Fruit fly (Drosophila melanogaster) whole organism, larva: ENCODE measurements around the gene CG13460.

Source experiments
- noc ChIP-seq: fragments of 200-800 bp; sonication (Bioruptor generic); optimal IDR thresholded peaks from 3 replicates; lab custom pipeline; 2019; ENCODE audit warnings: missing biosample characterization, mild to moderate bottlenecking, missing genetic modification characterization, moderate library complexity

The CG13460 gene

DNA sequence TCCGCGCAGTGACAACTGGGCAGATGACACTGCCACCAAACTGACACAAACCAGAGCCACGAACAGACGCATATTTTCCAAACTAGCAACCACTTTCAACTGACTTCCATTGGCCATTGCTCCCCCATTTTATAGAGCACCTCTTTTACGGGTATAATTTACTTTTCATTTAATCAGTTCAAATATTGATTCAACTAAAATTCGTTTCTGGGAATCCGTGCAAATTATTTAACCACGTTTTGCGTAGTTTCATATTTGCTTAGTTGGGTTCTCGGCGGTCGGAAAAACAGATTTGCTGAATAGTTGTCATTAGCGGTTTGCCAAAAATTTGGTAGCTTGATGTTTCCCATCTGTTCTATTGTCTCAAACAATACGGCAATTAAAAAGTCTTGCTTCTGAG is at the start of gene CG13460:
CG13460 (minus strand) TSS at position 101 of the 400 bp plus-strand sequence.
- no peak for TF ChIP-seq noc

DNA sequence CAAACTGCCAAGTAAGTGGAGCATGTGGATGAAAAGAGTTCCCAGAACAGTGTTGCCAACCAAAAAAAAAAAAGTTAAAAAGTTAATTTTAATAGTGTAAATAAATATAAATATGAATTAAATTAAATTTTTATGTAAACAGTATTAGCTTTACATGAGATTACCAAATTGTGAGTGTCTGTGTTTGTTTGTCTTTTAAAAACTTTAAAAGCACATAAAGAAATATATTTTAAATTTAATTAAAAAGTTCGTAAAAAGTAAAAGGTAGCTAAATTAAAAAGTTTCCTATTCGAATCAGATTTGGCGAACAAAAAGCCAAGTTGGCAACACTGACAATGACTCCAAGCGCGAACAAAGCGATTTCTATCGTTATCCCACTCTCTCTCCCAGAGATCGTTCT is 47.4 kb upstream of the CG13460 start:
- TF ChIP-seq noc = no peak

DNA sequence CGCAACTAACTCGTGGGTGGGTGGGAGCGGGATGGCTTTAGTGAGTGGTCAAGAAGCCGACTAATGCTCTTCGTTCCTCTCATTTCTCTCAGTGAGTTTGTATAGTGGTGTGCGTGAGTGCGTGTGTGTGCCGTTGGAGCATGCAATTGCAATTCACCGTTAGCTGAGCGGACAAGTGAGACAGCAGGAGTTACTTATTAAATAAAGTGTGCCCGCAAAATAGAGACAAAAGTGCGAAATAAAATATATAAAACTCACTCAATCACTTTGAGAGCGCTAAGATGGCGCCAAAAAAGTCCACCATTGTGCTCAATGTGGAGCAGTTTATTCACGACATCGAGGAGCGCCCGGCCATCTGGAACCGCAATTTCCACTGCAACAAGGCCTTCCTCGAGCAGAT is 47.0 kb upstream of the CG13460 start:
- TF ChIP-seq noc = no peak

DNA sequence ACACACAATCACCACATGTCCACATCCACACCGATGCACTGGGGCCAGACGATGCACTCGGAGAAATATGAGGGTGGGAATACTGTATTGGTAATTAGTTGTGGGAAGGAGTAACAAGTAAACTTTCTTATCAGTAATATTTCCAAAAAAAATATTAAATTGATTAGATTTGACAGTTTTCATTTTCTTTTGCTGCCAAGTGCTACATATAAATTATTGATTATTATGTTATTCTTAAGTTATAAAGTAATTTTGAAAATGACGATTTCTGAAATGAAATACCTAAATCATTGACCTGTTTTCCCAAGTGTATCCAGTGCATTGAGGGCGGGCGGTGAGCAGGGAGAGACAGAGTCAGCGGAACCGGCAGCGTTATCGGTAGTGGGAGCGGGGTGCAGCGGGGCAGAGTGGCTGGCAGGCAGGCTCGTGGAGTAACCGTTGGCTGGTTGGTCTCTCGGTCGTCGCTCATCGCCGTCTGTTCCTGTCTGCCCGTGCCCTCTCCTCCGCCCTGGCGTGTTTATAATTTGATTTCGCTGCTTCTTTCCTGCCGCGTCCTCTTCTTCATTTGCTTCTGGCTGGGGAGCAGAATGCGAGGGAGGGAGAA is 46.4 kb upstream of the CG13460 start:
- TF ChIP-seq noc = peak; percentile 13

DNA sequence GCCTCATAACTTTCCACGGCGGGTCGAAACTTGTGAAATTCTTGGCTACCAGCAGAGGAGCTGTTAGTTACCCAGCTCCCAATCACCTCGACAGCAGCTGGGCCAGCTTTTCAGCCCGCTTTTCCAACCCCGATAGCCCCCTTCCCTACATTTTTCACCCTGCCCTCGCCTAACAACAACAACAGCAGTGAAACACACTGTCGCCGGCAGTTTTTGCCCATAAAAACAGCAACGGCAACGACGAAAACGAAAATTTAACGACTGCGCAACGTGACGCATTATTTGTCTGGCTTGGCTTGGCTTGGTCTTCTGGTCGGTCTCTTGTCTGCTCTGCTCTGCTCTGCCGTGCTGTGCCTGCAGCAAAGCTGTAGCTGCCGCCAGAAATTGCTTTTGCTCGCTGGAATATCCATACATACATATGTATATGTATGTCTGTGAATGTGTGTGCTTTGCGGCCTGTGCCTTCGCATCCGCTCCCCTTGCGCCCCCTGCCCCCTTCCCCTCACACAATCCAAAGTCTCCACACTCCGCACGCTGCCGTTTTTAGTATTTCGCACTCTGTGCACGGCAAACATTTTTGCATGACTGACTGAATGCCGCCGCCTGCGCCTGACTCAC is 45.8 kb upstream of the CG13460 start:
- no peak for TF ChIP-seq noc

DNA sequence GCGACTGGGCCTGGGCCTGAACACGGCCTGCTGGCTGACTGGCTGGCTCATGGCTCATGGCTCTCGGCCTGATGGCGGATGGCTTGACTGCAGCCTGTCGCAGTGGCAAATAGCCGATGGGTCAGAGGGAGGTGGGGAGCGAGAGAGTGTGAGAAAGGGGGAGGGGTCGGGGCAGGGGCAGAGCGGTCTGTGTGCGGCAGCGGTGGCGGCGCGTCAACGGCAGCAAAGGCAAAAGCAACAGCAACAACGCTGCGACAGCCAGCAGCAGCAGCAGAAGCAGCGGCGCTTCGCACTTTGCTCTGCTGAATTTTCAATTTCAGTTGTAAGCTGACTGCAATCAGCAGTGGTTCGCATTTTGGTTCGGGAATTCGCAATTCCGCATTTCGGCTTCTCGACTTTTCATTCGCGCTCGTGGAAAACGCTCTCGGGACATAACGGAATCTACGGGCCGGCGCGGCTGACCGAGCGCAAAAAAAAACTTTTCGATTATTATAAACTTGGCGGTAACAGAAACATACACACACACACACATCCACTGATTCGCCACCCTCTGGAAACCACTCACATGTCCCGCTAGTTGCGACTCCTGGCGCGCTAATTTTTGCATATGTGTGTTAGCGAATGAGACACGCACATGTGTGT is 44.2 kb upstream of the CG13460 start, which contains the start of gene CG45071:
CG45071 (plus strand) TSS at position 317 of the 642 bp plus-strand sequence.
- TF ChIP-seq noc = no peak

DNA sequence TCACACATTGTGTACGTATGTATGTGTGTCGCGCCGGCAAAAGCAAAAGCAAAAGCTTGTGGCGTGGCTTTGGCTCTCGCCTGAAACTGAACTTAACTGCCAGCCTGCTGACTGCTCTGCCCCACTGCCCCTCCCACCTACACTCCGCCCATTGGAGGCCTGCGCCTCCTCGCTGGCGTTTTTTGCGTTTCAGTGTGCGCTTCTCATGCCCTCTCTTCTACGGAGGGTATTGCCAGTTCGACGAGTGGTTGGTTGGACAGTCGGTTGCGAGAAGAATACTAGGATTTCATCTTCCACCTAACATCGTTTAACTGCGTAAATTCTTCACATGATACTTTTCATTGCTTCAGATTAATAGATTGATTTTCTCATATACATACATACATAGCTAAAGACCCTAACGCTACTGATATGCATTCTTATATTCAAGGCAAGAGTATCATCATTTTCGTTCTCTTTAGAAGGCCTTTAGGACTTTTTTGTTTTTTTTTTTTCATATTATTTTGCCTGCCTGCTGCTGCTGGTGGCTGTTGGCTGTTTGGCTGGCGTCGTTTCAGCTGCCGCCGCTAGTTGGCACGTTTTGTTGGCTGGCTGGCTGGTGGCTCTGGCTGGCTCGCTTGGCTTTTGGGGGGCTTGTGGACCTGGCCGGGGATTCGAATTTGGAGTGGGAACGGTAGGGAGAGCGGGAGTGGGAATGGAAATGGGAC is 43.5 kb upstream of the CG13460 start:
- TF ChIP-seq noc = peak; percentile 29

DNA sequence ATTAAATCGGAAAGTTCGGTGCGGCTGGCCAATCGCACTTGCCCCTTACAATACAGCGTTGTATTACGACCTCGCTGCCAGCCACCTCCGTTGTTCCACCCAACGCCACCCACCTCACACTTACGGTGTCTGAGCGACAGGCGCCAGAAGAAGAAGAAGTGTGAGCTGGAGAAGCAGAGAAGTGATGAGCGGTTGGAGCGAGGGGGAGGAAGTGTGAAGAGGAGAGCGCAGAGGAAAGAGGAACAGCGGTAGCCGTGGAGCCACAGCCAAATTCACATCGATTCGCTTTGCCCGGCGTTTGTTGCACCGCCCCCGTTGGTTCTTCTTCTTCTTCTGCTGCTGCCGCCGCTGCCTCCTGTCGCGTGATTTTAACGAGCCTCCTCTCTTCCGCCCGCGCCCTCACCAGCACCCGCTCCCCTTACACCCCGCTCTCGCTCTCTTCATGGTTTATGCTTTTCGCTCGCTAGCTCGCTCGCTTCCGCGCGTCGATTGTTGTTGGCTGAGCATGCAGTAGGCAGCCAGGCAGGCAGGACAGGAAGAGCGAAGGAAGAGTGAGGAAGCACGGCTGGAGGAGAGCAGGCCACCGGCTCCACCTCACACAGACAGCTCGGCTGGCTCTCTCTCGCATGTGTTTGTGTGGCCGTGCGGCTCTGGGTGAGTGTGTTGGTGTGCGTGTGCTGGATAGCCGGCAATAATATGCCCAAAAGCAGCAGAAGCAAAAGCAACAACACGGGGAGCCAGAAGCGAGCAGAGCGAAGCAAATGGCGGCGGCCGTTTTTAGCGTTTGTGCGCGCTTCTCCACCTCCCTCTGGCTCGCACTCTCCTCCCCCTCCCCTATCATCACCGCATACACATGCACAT is 42.7 kb upstream of the CG13460 start:
- TF ChIP-seq noc = no peak

DNA sequence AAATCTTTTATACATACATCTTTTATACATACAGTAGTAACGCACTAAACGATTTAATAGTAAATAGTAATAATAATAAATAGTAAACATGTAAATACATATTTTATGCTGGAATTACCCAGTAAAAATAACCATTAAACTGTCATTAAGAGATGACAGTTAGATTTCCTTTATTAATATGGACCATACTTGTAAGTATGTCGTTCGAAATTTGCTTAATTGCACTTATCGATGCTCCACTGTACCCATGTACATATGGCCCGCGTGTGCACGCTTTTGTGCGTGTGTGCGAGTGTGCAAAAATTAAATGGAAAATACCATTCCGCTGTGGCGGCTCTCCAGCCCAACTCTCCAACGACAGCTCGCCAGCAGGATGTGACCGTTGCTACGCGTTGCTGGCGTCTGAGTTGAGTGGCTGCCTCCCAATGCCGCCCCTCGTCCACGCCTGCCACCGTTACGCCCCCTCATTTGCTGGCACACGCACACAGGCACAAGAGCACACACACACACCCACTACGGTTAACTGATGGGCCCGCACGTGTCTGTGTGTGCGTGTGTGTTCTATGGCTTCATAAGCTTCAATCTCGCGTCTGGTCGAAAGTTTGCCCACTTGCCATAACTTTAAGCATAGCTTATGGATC is 41.3 kb upstream of the CG13460 start:
- TF ChIP-seq noc = no peak

DNA sequence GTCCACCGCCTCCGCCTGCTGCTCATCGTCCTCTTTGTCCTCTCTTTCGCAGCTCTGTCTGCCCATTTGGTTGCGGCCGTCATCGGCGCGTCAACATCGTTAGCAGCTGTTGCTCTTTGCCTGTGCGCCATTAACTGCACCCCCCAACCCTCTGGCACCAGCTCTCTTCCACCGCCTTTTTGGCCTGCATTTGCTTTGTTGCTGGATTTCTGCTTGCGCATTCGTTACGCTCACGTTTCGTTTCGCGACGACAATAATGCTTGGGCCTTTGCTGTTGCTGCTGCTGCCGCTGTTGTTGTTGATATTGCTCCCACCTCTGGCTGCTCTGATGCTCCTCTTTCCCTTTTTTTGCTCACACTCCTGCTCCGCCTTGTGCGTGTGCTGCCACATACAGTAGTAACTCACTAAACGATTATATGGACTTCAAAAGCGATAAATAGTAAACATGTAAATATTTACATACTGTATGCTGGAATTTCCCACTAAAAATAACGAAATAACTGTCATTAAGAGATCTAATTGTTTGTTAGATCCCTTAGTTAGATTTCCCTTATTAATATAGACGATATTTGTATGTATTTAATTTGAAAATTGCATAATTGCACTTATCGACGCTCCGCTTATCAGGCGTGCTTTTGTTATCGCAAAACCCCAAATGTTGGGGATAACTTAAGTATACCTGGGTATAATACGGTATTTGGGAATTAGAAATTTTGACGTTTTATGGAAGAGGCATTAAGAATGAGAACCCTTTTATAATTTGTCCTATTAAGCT is 40.3 kb upstream of the CG13460 start:
- TF ChIP-seq noc = no peak

DNA sequence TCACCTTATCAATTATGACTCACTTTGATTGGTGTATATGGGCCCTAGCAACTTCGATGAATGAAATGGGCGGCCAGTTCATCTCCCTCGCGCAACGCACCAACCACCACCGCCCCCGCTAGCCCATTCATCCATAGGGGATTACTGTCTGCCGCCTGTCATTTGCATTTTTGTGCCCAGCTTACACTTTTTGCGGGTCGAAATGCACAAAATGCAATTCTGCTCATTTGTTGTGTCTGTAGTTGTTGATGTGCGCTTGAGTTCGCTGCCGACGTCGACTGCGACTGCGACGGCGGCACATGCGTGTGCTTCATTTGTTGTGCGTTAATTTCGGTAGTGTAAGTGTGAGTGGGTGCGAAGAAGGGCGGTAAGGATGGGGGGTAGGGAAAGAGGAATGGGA is 39.5 kb upstream of the CG13460 start:
- no peak for TF ChIP-seq noc

DNA sequence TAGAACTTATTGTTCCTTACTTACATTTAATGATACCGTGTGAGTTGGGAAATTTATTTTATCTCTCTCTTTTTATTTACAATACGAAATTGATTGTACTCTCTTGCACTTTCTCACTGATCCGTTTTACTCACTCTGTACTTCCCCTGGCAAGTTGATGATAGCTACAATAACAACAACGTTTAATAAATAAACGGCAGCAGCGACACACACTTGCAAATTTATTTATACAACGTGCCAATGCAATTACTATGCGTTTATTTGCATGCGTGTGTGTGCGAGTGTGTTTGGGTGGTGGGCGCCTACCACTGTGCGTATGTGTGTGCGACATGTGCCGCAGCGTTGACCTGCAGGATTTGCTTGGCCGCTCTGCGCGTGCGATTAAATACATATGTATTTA is 38.0 kb upstream of the CG13460 start:
- no peak for TF ChIP-seq noc

DNA sequence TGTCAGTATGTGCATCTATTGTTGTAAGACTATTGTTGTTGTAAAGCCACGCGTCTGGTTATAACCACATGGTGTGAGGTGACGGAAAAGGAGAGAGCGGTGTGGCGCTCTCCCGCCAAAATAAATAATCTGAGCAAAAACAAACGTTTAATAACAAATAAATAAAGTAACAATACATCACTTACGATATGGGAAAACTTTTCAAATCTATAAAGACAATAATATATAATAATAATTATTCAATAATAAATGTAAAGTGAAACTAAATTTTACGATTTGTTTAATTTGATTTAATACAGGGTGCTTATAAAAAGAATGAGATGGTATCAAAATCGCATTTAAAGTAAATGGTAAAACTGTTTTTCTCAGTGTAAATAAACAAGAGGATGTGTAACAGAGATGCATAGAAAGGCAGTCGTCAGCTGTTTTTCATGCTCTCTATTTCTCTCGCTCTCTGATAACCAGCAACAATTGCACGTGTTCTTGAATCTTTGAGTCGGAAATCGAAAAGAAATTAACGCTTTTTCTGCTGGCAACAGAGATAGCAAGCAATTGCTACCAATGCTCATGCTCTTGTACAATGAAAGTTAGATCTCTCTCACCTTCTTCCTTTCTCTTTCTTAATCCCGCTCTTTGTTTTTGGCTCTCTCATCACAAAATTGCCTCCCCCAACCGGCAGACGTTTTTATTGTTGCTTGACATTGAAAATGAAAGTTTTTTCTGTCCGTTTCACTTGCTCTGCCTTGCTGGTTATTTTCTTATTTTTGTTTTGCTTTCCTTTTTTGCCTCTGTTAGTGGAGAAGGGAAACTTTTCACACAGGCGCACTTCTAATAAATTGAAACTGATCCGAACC is 37.4 kb upstream of the CG13460 start:
- TF ChIP-seq noc = peak; percentile 69

DNA sequence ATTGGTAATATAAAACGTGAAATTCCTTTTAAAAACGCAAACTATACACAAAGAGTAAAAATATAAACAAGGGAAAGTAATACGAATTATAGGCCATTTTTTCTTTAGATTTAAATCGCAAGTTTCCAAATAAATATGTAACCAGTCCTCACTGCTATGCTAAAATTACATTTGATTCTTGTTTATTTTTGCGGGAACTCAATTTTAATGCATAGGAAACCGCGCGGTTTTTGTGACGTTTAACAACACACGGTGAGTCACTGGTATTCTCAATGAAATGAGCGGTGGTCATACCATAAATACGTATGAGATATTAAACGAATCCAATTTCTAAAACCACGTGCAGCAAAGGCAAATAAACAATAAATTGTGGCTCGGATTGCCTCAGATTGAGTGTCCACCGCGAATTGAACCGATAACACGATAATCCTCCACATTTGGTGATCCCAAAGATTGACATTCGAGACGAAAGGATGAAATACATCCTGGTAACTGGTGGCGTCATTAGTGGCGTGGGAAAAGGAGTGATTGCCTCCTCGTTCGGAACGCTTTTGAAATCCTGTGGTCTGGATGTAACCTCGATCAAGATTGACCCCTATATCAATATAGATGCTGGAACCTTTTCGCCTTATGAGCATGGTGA is 36.5 kb upstream of the CG13460 start, which contains the start of gene Ctps:
Ctps (plus strand) TSS at position 37 of the 643 bp plus-strand sequence.
- no peak for TF ChIP-seq noc
